Worm (Caenorhabditis elegans): ENCODE data around the gene efa-6.

The efa-6 gene

ce11 chrIV:12605401-12605800 is 9.1 kb downstream of the efa-6 start, which contains the start of gene Y55D9A.2:
TSS of gene Y55D9A.2 (minus strand) at chrIV:12605431.
- no peak for TF ChIP-seq unc-62 (GFP tag; optimal IDR thresholded peaks at IDR 0.05)

DNA sequence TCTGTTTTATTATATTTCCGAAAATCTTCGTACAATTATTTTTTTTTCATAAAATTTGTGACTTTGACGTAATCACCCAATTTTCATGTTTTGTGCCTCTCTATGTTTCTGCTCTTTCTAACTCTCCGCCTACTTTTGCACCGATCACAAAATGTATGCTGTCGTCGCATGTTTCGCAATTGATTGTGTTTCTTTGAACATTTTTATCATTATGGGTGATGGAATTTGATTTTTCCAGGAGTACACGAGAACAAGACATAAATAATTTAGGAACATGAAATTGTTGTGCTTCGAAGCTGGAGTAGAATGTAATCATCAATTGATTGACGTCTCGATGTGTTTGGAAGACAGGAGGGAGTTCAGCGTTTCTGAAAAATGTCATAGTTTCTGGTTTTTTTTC is 13.6 kb downstream of the efa-6 start:
- no peak for TF ChIP-seq unc-62 (GFP tag; optimal IDR thresholded peaks at IDR 0.05)

- TF ChIP-seq unc-62 (GFP tag; optimal IDR thresholded peaks at IDR 0.05) = no peak
These were observed 15.4 kb downstream of the efa-6 start, which contains the start of gene pgp-1 for ce11 chrIV:12599158-12599557. TSS of gene pgp-1 (minus strand) at chrIV:12599169.

DNA sequence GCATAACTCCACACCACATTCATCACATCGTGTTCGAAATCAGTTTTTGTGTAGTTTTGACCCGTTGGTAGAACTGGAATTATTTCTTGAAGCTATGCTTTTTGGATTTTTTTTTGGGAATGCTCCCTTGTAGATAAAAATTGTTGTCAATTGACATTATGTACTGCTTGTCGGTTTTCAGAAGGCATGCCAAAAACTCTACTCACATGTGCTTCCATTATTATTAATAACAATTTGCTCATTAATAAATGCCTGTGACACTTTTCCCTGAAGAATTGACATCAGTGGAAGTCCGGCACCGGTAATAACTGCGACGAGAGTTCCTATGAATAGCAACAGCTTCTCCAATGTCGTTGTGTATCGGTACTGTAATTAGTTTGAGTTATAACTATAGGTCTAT is 17.6 kb downstream of the efa-6 start:
- TF ChIP-seq unc-62 (GFP tag; optimal IDR thresholded peaks at IDR 0.05) = no peak

- no peak for TF ChIP-seq unc-62 (GFP tag; optimal IDR thresholded peaks at IDR 0.05)
These were observed 19.9 kb downstream of the efa-6 start for ce11 chrIV:12594574-12594973.

DNA sequence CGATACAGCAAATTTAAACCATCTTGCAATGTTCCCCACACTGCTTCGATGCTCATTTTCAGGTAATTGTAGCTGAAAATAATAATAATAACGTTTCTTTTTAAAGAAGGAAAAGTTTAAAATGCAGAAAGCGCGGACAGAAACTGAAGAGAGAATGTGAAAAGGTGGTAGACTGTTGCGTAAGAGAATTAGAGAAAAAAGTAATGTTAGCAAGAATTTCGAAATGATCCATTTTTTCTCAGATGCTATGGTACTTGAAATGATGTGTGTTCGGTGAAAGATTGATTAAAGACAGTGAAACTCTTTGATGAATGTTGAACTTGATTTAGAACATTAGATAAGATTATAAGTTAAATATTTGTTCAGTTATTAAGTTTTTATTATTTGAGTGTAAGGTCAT is 24.2 kb downstream of the efa-6 start, which contains the start of gene cul-6:
TSS of gene cul-6 (minus strand) at position 79 of the 400 bp plus-strand sequence.
- TF ChIP-seq unc-62 (GFP tag; optimal IDR thresholded peaks at IDR 0.05) = no peak

ce11 chrIV:12585966-12586365 is 28.6 kb downstream of the efa-6 start, which contains the start of gene K08E7.8:
TSS of gene K08E7.8 (minus strand) at chrIV:12586066.
- TF ChIP-seq unc-62 (GFP tag; optimal IDR thresholded peaks at IDR 0.05) = no peak

DNA sequence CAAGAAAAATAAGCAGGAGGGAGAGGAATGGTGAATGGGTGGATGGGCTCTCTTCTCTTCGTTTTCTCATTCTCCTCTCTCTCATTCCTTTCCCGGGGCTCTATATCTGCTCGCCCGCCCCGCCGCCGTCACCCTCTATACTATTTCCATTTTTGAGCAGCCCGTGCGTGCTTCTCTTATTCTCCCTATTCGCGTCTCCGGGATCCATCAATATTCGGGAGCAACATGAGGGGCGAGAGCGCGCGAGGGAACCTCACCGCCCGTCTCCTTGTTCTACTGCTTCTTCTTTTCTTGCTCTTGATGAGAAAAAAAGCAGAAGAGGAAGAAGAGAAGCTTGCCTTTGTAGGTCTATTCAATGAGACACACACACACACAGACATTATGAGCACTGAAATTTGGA is 30.4 kb downstream of the efa-6 start:
- no peak for TF ChIP-seq unc-62 (GFP tag; optimal IDR thresholded peaks at IDR 0.05)

ce11 chrIV:12583181-12583580 is 31.3 kb downstream of the efa-6 start:
- no peak for TF ChIP-seq unc-62 (GFP tag; optimal IDR thresholded peaks at IDR 0.05)

DNA sequence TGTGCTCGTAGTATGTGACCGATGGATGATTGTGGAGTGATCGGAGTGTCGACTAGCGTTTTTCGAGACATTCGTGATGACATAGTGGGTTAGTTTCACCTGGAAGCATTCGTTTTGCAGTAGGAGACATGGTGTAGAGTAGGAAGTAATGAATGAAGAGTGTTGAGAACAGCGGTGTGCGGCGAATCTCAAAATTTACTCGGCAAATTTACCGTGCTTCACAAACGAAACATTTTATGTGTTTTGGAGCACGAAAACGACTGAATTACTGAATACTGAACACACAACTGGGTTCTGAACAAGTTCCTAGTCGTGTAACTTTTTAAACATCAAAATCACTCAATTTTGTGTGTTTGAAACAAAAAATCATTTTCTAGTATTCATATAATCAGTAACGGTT is 33.5 kb downstream of the efa-6 start, which contains the start of gene K08E7.6:
TSS of gene K08E7.6 (minus strand) at position 101 of the 400 bp plus-strand sequence.
- TF ChIP-seq unc-62 (GFP tag; optimal IDR thresholded peaks at IDR 0.05) = no peak

DNA sequence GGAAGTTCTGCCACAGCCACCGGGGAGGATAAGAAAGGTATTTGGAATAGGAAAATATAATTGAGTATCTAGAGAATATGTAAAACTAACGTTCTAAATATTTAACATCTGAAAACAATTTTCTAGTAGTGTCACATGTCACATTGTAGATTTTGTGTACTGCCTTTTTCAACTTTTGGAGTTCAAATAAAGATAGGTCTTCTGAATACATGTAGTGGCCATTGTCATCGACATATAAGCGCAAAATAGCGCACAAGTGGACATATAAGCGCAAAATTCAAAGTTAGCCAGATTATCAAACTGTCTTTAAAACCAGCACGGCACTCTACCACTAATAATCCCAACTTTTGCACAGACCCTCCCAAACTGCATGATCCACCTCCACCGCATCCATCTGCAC is 40.3 kb downstream of the efa-6 start:
- TF ChIP-seq unc-62 (GFP tag; optimal IDR thresholded peaks at IDR 0.05) = no peak

DNA sequence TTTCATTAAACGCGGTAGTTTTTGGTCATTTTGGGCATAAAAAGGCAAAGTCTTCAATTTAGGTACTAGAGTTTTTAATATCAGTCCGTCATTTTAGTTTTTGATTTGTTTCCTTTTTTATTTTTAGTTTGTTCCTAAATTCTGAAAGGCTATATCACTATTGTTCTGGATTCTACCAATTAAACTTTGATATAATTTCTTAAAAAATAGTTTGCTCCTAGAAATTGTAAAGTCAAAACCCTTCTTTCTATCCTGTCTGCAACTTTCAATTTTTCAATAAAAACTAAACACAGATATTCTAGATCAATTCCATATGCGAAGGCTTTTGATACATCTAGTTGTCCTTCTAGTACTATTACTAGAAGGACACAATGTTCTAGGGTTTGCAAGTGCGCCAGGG is 41.5 kb downstream of the efa-6 start, which contains the start of gene K08E7.5:
TSS of gene K08E7.5 (plus strand) at position 301 of the 400 bp plus-strand sequence.
- no peak for TF ChIP-seq unc-62 (GFP tag; optimal IDR thresholded peaks at IDR 0.05)

ce11 chrIV:12571047-12571446 is 43.5 kb downstream of the efa-6 start, which contains the start of gene K08E7.4:
TSS of gene K08E7.4 (minus strand) at chrIV:12571147.
- no peak for TF ChIP-seq unc-62 (GFP tag; optimal IDR thresholded peaks at IDR 0.05)

DNA sequence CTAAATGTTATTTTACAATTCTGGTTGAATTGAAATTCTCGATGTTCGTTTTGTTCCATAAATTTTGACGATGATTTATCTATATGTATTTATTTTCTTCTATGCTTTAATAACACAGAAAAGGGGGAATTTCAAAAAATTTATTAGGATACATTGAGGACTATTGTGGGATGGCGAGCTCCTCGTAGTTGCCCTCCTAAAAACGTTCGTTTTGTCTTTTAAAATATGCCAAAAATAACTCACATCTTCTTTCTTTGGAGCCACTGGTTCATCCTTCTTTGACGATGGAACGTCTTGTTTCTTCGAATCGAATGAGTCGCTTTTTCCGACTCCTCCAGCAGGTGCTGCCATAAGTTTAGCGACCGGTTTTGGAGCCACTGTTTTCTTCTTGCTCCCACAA is 44.0 kb downstream of the efa-6 start:
- no peak for TF ChIP-seq unc-62 (GFP tag; optimal IDR thresholded peaks at IDR 0.05)

DNA sequence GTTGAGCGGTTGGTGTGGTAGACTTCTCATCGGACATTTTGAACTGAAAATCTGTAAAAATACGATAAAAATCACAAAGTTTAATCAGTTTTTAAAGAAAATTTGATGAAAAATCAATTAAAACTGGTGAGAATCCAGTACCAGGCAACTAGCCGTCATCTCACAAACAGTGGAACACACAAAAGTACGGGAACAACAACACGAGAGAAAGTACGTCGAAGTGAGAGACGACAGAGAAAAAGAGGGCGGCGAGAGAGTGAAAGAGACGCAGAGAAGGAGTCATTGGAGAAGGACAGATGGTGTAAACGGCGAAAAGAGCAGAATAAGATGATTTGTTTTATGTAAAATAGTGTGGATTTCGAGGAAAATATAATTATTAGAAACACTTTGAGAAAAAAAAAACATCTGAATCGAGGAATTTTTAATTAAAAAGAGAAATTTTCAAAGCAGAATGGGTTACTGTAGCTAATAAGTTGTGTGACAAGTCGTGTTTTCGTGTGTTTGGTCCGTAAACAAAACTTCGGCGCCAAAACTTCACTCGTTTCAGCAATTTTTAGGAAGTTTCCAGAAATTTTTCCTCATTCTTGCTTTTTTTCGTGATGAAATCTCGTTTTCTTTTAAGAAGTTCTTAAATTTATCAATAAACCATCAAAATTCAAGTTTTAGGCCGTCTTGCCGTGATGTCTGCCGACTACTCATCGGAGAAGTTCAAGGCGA is 47.2 kb downstream of the efa-6 start, which contains the start of the genes hsb-1 and let-99:
TSS of gene hsb-1 (minus strand) at position 51 of the 717 bp plus-strand sequence.
TSS of gene let-99 (plus strand) at position 667 of the 717 bp plus-strand sequence.
- no peak for TF ChIP-seq unc-62 (GFP tag; optimal IDR thresholded peaks at IDR 0.05)

ce11 chrIV:12565933-12566540 is 48.5 kb downstream of the efa-6 start, which contains the start of gene eak-7:
TSS of gene eak-7 (minus strand) at chrIV:12565983.
- TF ChIP-seq unc-62 (GFP tag; optimal IDR thresholded peaks at IDR 0.05) = no peak

- no peak for TF ChIP-seq unc-62 (GFP tag; optimal IDR thresholded peaks at IDR 0.05)
These were observed 54.0 kb downstream of the efa-6 start, which contains the start of gene snb-7 for ce11 chrIV:12560568-12560967. TSS of gene snb-7 (plus strand) at chrIV:12560868.
